Fruit fly (Drosophila melanogaster) whole organism, embryonic: ENCODE data around the gene GNBP3.
A peak's percentile ranks its signal among the peaks of the same experiment; 100 is the strongest.

Experiments
- ATbp ChIP-seq: fragments of 200-800 bp; sonication (Bioruptor generic); optimal IDR thresholded peaks from 2 replicates; lab custom pipeline; 2017; ENCODE audit warnings: missing biosample characterization, mild to moderate bottlenecking, missing genetic modification characterization, missing genetic modification reagents
- CG12219 ChIP-seq: fragments of 200-800 bp; sonication (Bioruptor generic); optimal IDR thresholded peaks from 3 replicates; lab custom pipeline; 2018; ENCODE audit warnings: missing biosample characterization, mild to moderate bottlenecking, missing genetic modification characterization
- CG1233 ChIP-seq: fragments of 200-800 bp; sonication (Bioruptor generic); optimal IDR thresholded peaks from 4 replicates; lab custom pipeline; 2018; ENCODE audit warnings: missing biosample characterization, mild to moderate bottlenecking, missing genetic modification characterization
- CG14710 ChIP-seq: fragments of 200-800 bp; sonication (Bioruptor generic); optimal IDR thresholded peaks from 3 replicates; lab custom pipeline; 2019; ENCODE audit warnings: missing biosample characterization, mild to moderate bottlenecking, missing genetic modification characterization, moderate library complexity
- CG15696 ChIP-seq: fragments of 200-800 bp; sonication (Bioruptor generic); optimal IDR thresholded peaks from 2 replicates; lab custom pipeline; 2019; ENCODE audit warnings: missing biosample characterization, mild to moderate bottlenecking, missing genetic modification characterization, moderate library complexity
- CG16815 ChIP-seq: fragments of 200-800 bp; sonication (Bioruptor generic); optimal IDR thresholded peaks from 3 replicates; lab custom pipeline; 2017; ENCODE audit warnings: missing biosample characterization, mild to moderate bottlenecking, missing genetic modification characterization
- CG17385 ChIP-seq: fragments of 200-800 bp; sonication (Bioruptor generic); optimal IDR thresholded peaks from 3 replicates; lab custom pipeline; 2018; ENCODE audit warnings: missing biosample characterization, mild to moderate bottlenecking, missing genetic modification characterization
- CG17568 ChIP-seq: fragments of 200-800 bp; sonication (Bioruptor generic); optimal IDR thresholded peaks from 2 replicates; lab custom pipeline; 2018; ENCODE audit warnings: missing biosample characterization, mild to moderate bottlenecking, missing genetic modification characterization, moderate library complexity
- CG17802 ChIP-seq: fragments of 200-800 bp; sonication (Bioruptor generic); optimal IDR thresholded peaks from 2 replicates; lab custom pipeline; 2018; ENCODE audit warnings: missing biosample characterization, mild to moderate bottlenecking, missing genetic modification characterization, moderate library complexity
- CG18619 ChIP-seq: fragments of 200-800 bp; sonication (Bioruptor generic); optimal IDR thresholded peaks from 3 replicates; lab custom pipeline; 2017; ENCODE audit warnings: missing biosample characterization, mild to moderate bottlenecking, missing genetic modification characterization
- CG30431 ChIP-seq: fragments of 200-800 bp; sonication (Bioruptor generic); optimal IDR thresholded peaks from 2 replicates; lab custom pipeline; 2017; ENCODE audit warnings: missing biosample characterization, missing genetic modification characterization
- CG6175 ChIP-seq: fragments of 200-800 bp; sonication (Bioruptor generic); IDR thresholded peaks from 3 replicates; pipeline ENCODE4 v1.3.6; 2022; ENCODE audit warnings: missing biosample characterization, missing genetic modification characterization
- CG7271 ChIP-seq: fragments of 200-800 bp; sonication (Bioruptor generic); optimal IDR thresholded peaks from 2 replicates; lab custom pipeline; 2018; ENCODE audit warnings: missing biosample characterization, mild to moderate bottlenecking, missing genetic modification characterization, moderate library complexity
- CG8281 ChIP-seq: fragments of 200-800 bp; sonication (Bioruptor generic); optimal IDR thresholded peaks from 2 replicates; lab custom pipeline; 2018; ENCODE audit warnings: missing biosample characterization, mild to moderate bottlenecking, missing genetic modification characterization, moderate library complexity
- CG9876 ChIP-seq: fragments of 200-800 bp; sonication (Bioruptor generic); optimal IDR thresholded peaks from 2 replicates; lab custom pipeline; 2016; ENCODE audit warnings: missing biosample characterization, missing genetic modification characterization
- Camta ChIP-seq: fragments of 200-800 bp; sonication (Bioruptor generic); optimal IDR thresholded peaks from 2 replicates; lab custom pipeline; 2016; ENCODE audit warnings: missing biosample characterization, missing genetic modification characterization
- CkIIα-i1 ChIP-seq: fragments of 200-800 bp; sonication (Bioruptor generic); IDR thresholded peaks from 2 replicates; pipeline ENCODE4 v1.3.6; 2022; ENCODE audit warnings: missing biosample characterization, missing genetic modification characterization
- Dek ChIP-seq: fragments of 200-800 bp; sonication (Bioruptor generic); optimal IDR thresholded peaks from 3 replicates; lab custom pipeline; 2019; ENCODE audit warnings: missing biosample characterization, mild to moderate bottlenecking, missing genetic modification characterization, moderate library complexity
- Dfd ChIP-seq, 2 experiments: fragments of >200 bp; optimal IDR thresholded peaks; 2 replicates each; lab custom pipeline; 2017; ENCODE audit warnings: missing biosample characterization in 2 of 2, missing genetic modification characterization in 2 of 2
- Dip3 ChIP-seq: fragments of 200-800 bp; sonication (Bioruptor generic); optimal IDR thresholded peaks from 3 replicates; lab custom pipeline; 2016; ENCODE audit warnings: missing biosample characterization, missing genetic modification characterization
- Dref ChIP-seq: fragments of 200-800 bp; sonication (Bioruptor generic); IDR thresholded peaks from 2 replicates; pipeline ENCODE4 v1.3.6; 2022; ENCODE audit warnings: missing biosample characterization, missing genetic modification characterization
- HHEX ChIP-seq: fragments of 200-800 bp; sonication (Bioruptor generic); optimal IDR thresholded peaks from 3 replicates; lab custom pipeline; 2017; ENCODE audit warnings: missing biosample characterization, mild to moderate bottlenecking, missing genetic modification characterization, missing genetic modification reagents
- HLH54F ChIP-seq: fragments of 200-800 bp; sonication (Bioruptor generic); optimal IDR thresholded peaks from 3 replicates; lab custom pipeline; 2016; ENCODE audit warnings: missing biosample characterization, missing genetic modification characterization
- Hr3 ChIP-seq: fragments of 200-800 bp; sonication (Bioruptor generic); optimal IDR thresholded peaks from 3 replicates; lab custom pipeline; 2016; ENCODE audit warnings: missing biosample characterization, missing genetic modification characterization
- Max ChIP-seq: fragments of 200-800 bp; sonication (Bioruptor generic); optimal IDR thresholded peaks from 2 replicates; lab custom pipeline; 2016; ENCODE audit warnings: missing biosample characterization, mild to moderate bottlenecking, missing genetic modification characterization
- Mes4 ChIP-seq: fragments of 200-800 bp; sonication (Bioruptor generic); optimal IDR thresholded peaks from 2 replicates; lab custom pipeline; 2016; ENCODE audit warnings: missing biosample characterization, missing genetic modification characterization
- NFAT ChIP-seq: fragments of 200-800 bp; sonication (Bioruptor generic); IDR thresholded peaks from 2 replicates; pipeline ENCODE4 v1.3.6; 2022; ENCODE audit warnings: missing biosample characterization, missing genetic modification characterization
- NK7.1 ChIP-seq: fragments of 200-800 bp; sonication (Bioruptor generic); optimal IDR thresholded peaks from 3 replicates; lab custom pipeline; 2016; ENCODE audit warnings: missing biosample characterization, missing genetic modification characterization
- Oli ChIP-seq: fragments of 200-800 bp; sonication (Bioruptor generic); optimal IDR thresholded peaks from 2 replicates; lab custom pipeline; 2018; ENCODE audit warnings: missing biosample characterization, mild to moderate bottlenecking, missing genetic modification characterization, moderate library complexity
- Spps ChIP-seq: fragments of 200-800 bp; sonication (Bioruptor generic); optimal IDR thresholded peaks from 2 replicates; lab custom pipeline; 2018; ENCODE audit warnings: missing biosample characterization, mild to moderate bottlenecking, missing genetic modification characterization
- Stat92E ChIP-seq, 3 experiments: fragments of >200 bp in 2 of 3; fragments of 200-800 bp in 1 of 3; sonication (Bioruptor generic) in 1 of 3; optimal IDR thresholded peaks; 2 replicates each; lab custom pipeline; 2017 to 2019; ENCODE audit warnings: missing biosample characterization in 3 of 3, missing genetic modification characterization in 3 of 3, mild to moderate bottlenecking in 1 of 3, moderate library complexity in 1 of 3
- TFAM ChIP-seq: fragments of 200-800 bp; sonication (Bioruptor generic); optimal IDR thresholded peaks from 2 replicates; lab custom pipeline; 2017; ENCODE audit warnings: missing biosample characterization, missing genetic modification characterization, inconsistent platforms
- aop ChIP-seq: fragments of 200-800 bp; sonication (Bioruptor generic); IDR thresholded peaks from 2 replicates; pipeline ENCODE4 v1.3.6; 2022; ENCODE audit warnings: missing biosample characterization, missing genetic modification characterization
- ase ChIP-seq: fragments of 200-800 bp; sonication (Bioruptor generic); IDR thresholded peaks from 3 replicates; pipeline ENCODE4 v1.3.6; 2022; ENCODE audit warnings: missing biosample characterization, missing genetic modification characterization
- cwo ChIP-seq: fragments of 200-800 bp; sonication (Bioruptor generic); optimal IDR thresholded peaks from 3 replicates; lab custom pipeline; 2017; ENCODE audit warnings: missing biosample characterization, missing genetic modification characterization, mild to moderate bottlenecking, moderate library complexity, missing genetic modification reagents
- danr ChIP-seq: fragments of 200-800 bp; sonication (Bioruptor generic); IDR thresholded peaks from 2 replicates; pipeline ENCODE4 v1.3.6; 2022; ENCODE audit warnings: missing biosample characterization, missing genetic modification characterization
- fd3F ChIP-seq: fragments of 200-800 bp; sonication (Bioruptor generic); optimal IDR thresholded peaks from 2 replicates; lab custom pipeline; 2018; ENCODE audit warnings: missing biosample characterization, mild to moderate bottlenecking, missing genetic modification characterization, moderate library complexity
- gce ChIP-seq: fragments of 200-800 bp; sonication (Bioruptor generic); IDR thresholded peaks from 3 replicates; pipeline ENCODE4 v1.3.6; 2022; ENCODE audit warnings: missing biosample characterization, missing genetic modification characterization
- ind ChIP-seq: fragments of 200-800 bp; sonication (Bioruptor generic); optimal IDR thresholded peaks from 3 replicates; lab custom pipeline; 2016; ENCODE audit warnings: missing biosample characterization, missing genetic modification characterization
- lov ChIP-seq, 2 experiments: fragments of 200-800 bp in 1 of 2; fragments of >200 bp in 1 of 2; sonication (Bioruptor generic) in 1 of 2; IDR thresholded peaks in 1 of 2; optimal IDR thresholded peaks in 1 of 2; 2 replicates in 1 of 2; 3 replicates in 1 of 2; pipeline versions ENCODE4 v1.3.6 to Lab custom; 2017 to 2022; ENCODE audit warnings: missing biosample characterization in 1 of 2, missing genetic modification characterization in 1 of 2
- luna ChIP-seq: fragments of 200-800 bp; sonication (Bioruptor generic); optimal IDR thresholded peaks from 2 replicates; lab custom pipeline; 2016; ENCODE audit warnings: missing biosample characterization, missing genetic modification characterization
- mam ChIP-seq: fragments of 200-800 bp; sonication (Bioruptor generic); optimal IDR thresholded peaks from 3 replicates; lab custom pipeline; 2016; ENCODE audit warnings: missing biosample characterization, missing genetic modification characterization
- odd ChIP-seq: fragments of 200-800 bp; sonication (Bioruptor generic); optimal IDR thresholded peaks from 2 replicates; lab custom pipeline; 2017; ENCODE audit warnings: missing biosample characterization, mild to moderate bottlenecking, missing genetic modification characterization
- phol ChIP-seq: fragments of 200-800 bp; sonication (Bioruptor generic); optimal IDR thresholded peaks from 3 replicates; lab custom pipeline; 2018; ENCODE audit warnings: missing biosample characterization, mild to moderate bottlenecking, missing genetic modification characterization, moderate library complexity
- tgo ChIP-seq: fragments of 200-800 bp; sonication (Bioruptor generic); IDR thresholded peaks from 3 replicates; pipeline ENCODE4 v1.3.6; 2022; ENCODE audit warnings: missing biosample characterization, missing genetic modification characterization
- unpg ChIP-seq: fragments of 200-800 bp; sonication (Bioruptor generic); optimal IDR thresholded peaks from 3 replicates; lab custom pipeline; 2018; ENCODE audit warnings: missing biosample characterization, mild to moderate bottlenecking, missing genetic modification characterization, moderate library complexity
- yki ChIP-seq: fragments of >200 bp; optimal IDR thresholded peaks from 3 replicates; lab custom pipeline; 2018
- zen ChIP-seq: fragments of 200-800 bp; sonication (Bioruptor generic); optimal IDR thresholded peaks from 3 replicates; lab custom pipeline; 2018; ENCODE audit warnings: missing biosample characterization, mild to moderate bottlenecking, missing genetic modification characterization, moderate library complexity

GNBP3 gene

DNA sequence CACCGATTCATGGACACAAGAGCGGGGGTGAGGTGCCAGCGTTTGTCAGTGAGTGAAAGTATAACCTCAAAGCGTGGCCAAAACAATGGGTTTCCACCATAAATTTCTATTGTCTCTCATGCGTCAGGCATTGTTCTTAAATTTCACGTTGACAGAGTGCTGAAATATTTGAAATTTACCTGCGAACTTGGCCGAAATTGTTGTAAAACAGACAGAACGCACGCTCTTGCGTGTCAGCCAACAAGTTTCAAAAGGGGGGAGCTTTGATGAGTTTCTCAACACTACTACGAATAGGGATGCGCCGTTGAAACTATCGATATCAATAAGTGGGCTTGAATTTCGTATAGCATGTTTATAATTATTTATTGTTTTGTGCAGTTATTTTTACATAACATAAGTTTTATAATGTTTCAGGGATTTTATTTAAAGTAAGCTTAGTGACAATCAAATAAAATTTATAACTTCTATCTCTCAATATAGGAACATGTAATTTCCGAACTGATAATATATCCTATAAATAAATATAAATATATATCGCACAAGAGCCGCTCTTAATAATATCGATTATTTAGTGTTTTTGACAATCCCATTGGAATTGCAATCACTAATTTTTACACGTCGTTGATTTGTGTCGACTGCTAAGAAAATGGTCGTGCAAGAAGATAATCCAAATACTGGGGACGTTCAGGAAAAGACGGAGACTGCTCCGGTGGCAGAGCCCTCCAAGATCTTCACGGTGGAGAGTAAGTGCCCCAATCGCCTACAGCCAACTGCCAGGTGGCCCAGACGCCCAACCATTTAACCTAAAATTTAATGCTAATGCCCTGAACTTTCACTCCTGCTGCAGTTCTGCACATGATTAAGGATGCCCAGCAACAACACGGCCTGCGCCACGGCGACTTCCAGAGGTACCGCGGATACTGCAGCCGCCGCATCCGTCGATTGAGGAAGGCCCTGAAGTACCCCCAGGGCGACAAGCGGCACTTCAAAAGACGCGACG is 20.0 kb downstream of the GNBP3 start, which contains the start of the genes pix and Srp68 (continued):
- TF ChIP-seq CG14710 (peak; percentile 87), CG7271 (no peak), unpg (GFP tag; lab: Kevin White, UChicago) (no peak), phol (tag; lab: Kevin White, UChicago) (peak; percentile 80), CG17802 (tag; lab: Kevin White, UChicago) (no peak), Dek (tag; lab: Kevin White, UChicago) (peak; percentile 60), Spps (tag; lab: Kevin White, UChicago) (peak; percentile 13), yki (lab: Kevin White, UChicago) (no peak), CG1233 (GFP tag; lab: Kevin White, UChicago) (peak; percentile 65), CG8281 (tag; lab: Kevin White, UChicago) (no peak), TFAM (GFP tag; lab: Kevin White, UChicago) (no peak), fd3F (GFP tag; lab: Kevin White, UChicago) (peak; percentile 43), Stat92E (GFP tag; optimal IDR thresholded peaks at IDR 0.05; lab: Kevin White, UChicago) (peak in 1 of 3 experiments; percentile 76), tgo (GFP tag; lab: Robert Waterston, UW) (peak; percentile 44; the same call in 1 of the 3 replicates), Mes4 (peak; percentile 1), ATbp (GFP tag; lab: Kevin White, UChicago) (no peak), ase (GFP tag; lab: Robert Waterston, UW) (no peak), CG18619 (GFP tag; lab: Kevin White, UChicago) (peak; percentile 50), CG12219 (GFP tag; lab: Kevin White, UChicago) (no peak), Hr3 (GFP tag; lab: Kevin White, UChicago) (peak; percentile 74), Camta (GFP tag; lab: Kevin White, UChicago) (no peak), CG30431 (GFP tag; lab: Kevin White, UChicago) (peak; percentile 17), CG9876 (GFP tag; lab: Kevin White, UChicago) (no peak), odd (GFP tag; lab: Kevin White, UChicago) (no peak), Max (GFP tag; lab: Kevin White, UChicago) (peak; percentile 70), Dip3 (GFP tag; lab: Kevin White, UChicago) (peak; percentile 49), gce (GFP tag; lab: Robert Waterston, UW) (no peak), ind (GFP tag; lab: Kevin White, UChicago) (peak; percentile 67), CG17568 (GFP tag; lab: Kevin White, UChicago) (no peak), CG15696 (tag; lab: Kevin White, UChicago) (peak; percentile 66), NK7.1 (GFP tag; lab: Kevin White, UChicago) (no peak), mam (GFP tag; lab: Kevin White, UChicago) (peak; percentile 39), Oli (no peak), Dref (GFP tag; lab: Robert Waterston, UW) (peak; percentile 61), NFAT (GFP tag; lab: Robert Waterston, UW) (0 out of 2 replicates have a peak, but pooled peaks have one; percentile 34), zen (tag; lab: Kevin White, UChicago) (peak; percentile 47), lov (optimal IDR thresholded peaks at IDR 0.05; lab: Kevin White, UChicago) (no peak), lov (GFP tag; IDR thresholded peaks at IDR 0.05; lab: Robert Waterston, UW) (no peak), CG16815 (GFP tag; lab: Kevin White, UChicago) (peak; percentile 47), CG17385 (GFP tag; lab: Kevin White, UChicago) (peak; percentile 48), danr (GFP tag; lab: Robert Waterston, UW) (no peak), HLH54F (peak; percentile 62), cwo (GFP tag; lab: Kevin White, UChicago) (no peak), aop (GFP tag; lab: Robert Waterston, UW) (no peak), CG6175 (GFP tag; lab: Robert Waterston, UW) (no peak), CkIIα-i1 (GFP tag; lab: Robert Waterston, UW) (no peak), luna (GFP tag; lab: Kevin White, UChicago) (no peak), Dfd (GFP tag; optimal IDR thresholded peaks at IDR 0.05; lab: Kevin White, UChicago) (no peak), HHEX (GFP tag; lab: Kevin White, UChicago) (peak; percentile 44)
